Fruit fly (Drosophila melanogaster) whole organism: ENCODE results near the gene CG2604.

Experiments
- Dll ChIP-seq: fragments of >200 bp; optimal IDR thresholded peaks from 2 replicates; lab custom pipeline; 2017
- psq ChIP-seq: fragments of >200 bp; optimal IDR thresholded peaks from 2 replicates; lab custom pipeline; 2017

DNA sequence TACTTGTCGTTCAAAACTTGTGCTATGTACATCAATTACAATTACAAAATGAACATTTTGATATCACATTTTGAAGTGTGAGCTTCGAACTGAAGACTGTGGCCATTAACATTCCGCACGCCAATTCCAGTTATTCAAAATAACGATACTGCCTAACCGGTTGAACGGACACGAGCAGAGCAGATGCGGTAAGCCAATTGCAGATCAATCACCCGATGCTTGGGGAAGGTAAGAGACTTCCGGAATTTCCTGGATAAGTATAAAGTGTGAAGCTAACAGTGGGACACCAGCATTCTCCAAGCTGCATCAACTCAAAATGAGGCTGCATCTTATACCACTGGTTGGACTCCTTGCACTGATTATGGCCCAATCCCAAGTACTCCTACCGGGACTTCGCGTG, 674 bp upstream of the CG2604 start, which contains the start of gene CG14664:
- TF ChIP-seq psq (no peak), Dll (lab: Kevin White, UChicago) (no peak)
